Worm (Caenorhabditis elegans): ENCODE data around the gene nhr-187.

nhr-187 gene

ce11 chrV:3870359-3870758 is 7.6 kb upstream of the nhr-187 start (continued):
- TF ChIP-seq nhr-28 (tag; optimal IDR thresholded peaks at IDR 0.05) = no peak
- no peak for TF ChIP-seq aha-1 (tag; optimal IDR thresholded peaks at IDR 0.05)
- no peak for TF ChIP-seq hlh-17 (GFP tag; optimal IDR thresholded peaks at IDR 0.05; ENCODE audit: borderline replicate concordance)
- no peak for TF ChIP-seq elt-2 (tag; optimal IDR thresholded peaks at IDR 0.05)
- peak; percentile 18 for TF ChIP-seq xbp-1 (tag; optimal IDR thresholded peaks at IDR 0.05)
- TF ChIP-seq mep-1 (tag; optimal IDR thresholded peaks at IDR 0.05) = peak; percentile 8
- TF ChIP-seq lsy-2 (tag; optimal IDR thresholded peaks at IDR 0.05) = peak in 1 of 2 experiments; percentile 53
- TF ChIP-seq unc-62 (GFP tag; optimal IDR thresholded peaks at IDR 0.05) = no peak
- TF ChIP-seq F16B12.6 (tag; optimal IDR thresholded peaks at IDR 0.05) = no peak
- peak; percentile 37 for TF ChIP-seq lin-14 (GFP tag; optimal IDR thresholded peaks at IDR 0.05)
- peak; percentile 10 for TF ChIP-seq ceh-8 (GFP tag; optimal IDR thresholded peaks at IDR 0.05)
- TF ChIP-seq nhr-11 (tag; optimal IDR thresholded peaks at IDR 0.05) = peak; percentile 76
- TF ChIP-seq zag-1 (tag; optimal IDR thresholded peaks at IDR 0.05) = no peak
- no peak for TF ChIP-seq nhr-12 (tag; optimal IDR thresholded peaks at IDR 0.05)
- peak; percentile 63 for TF ChIP-seq swsn-7 (tag; optimal IDR thresholded peaks at IDR 0.05)
- no peak for TF ChIP-seq efl-3 (GFP tag; optimal IDR thresholded peaks at IDR 0.05)
- TF ChIP-seq nhr-47 (tag; optimal IDR thresholded peaks at IDR 0.05) = peak; percentile 90
- TF ChIP-seq irx-1 (tag; optimal IDR thresholded peaks at IDR 0.05) = peak; percentile 22
- no peak for TF ChIP-seq alr-1 (tag; optimal IDR thresholded peaks at IDR 0.05; ENCODE audit: borderline replicate concordance)
- no peak for TF ChIP-seq nhr-76 (tag; optimal IDR thresholded peaks at IDR 0.05)
- no peak for TF ChIP-seq C34B4.2 (tag; optimal IDR thresholded peaks at IDR 0.05)
- TF ChIP-seq elt-3 (tag; optimal IDR thresholded peaks at IDR 0.05) = no peak
- no peak for TF ChIP-seq jun-1 (tag; optimal IDR thresholded peaks at IDR 0.05)
- TF ChIP-seq mef-2 (tag; optimal IDR thresholded peaks at IDR 0.05) = peak; percentile 48
- no peak for TF ChIP-seq nhr-90 (tag; optimal IDR thresholded peaks at IDR 0.05; ENCODE audit: poor library complexity)
- no peak for TF ChIP-seq skn-1 (tag; optimal IDR thresholded peaks at IDR 0.05)
- no peak for TF ChIP-seq ztf-11 (tag; optimal IDR thresholded peaks at IDR 0.05)
- no peak for TF ChIP-seq lin-35 (GFP tag; optimal IDR thresholded peaks at IDR 0.05)
- TF ChIP-seq unc-130 (tag; optimal IDR thresholded peaks at IDR 0.05) = no peak
- no peak for TF ChIP-seq dpl-1 (GFP tag; optimal IDR thresholded peaks at IDR 0.05)
- TF ChIP-seq Y116A8C.19 (tag; optimal IDR thresholded peaks at IDR 0.05; ENCODE audit: borderline replicate concordance) = no peak
- TF ChIP-seq rnt-1 (tag; optimal IDR thresholded peaks at IDR 0.05) = no peak
- peak; percentile 91 for TF ChIP-seq nhr-71 (tag; optimal IDR thresholded peaks at IDR 0.05)
- no peak for TF ChIP-seq grh-1 (GFP tag; IDR thresholded peaks at IDR 0.05)
- TF ChIP-seq pag-3 (tag; optimal IDR thresholded peaks at IDR 0.05; ENCODE audit: borderline replicate concordance, insufficient read depth) = no peak
- no peak for TF ChIP-seq tbx-2 (tag; optimal IDR thresholded peaks at IDR 0.05)
- TF ChIP-seq snpc-4 (tag; optimal IDR thresholded peaks at IDR 0.05) = no peak
- no peak for TF ChIP-seq unc-98 (GFP tag; IDR thresholded peaks at IDR 0.05)
- no peak for TF ChIP-seq nhr-237 (tag; optimal IDR thresholded peaks at IDR 0.05)
- no peak for TF ChIP-seq nhr-84 (tag; optimal IDR thresholded peaks at IDR 0.05)
- no peak for TF ChIP-seq pqm-1 (tag; optimal IDR thresholded peaks at IDR 0.05)
- no peak for TF ChIP-seq efl-1 (optimal IDR thresholded peaks at IDR 0.05)
- TF ChIP-seq efl-1 (GFP tag; optimal IDR thresholded peaks at IDR 0.05 in 1 of 2) = no peak
- TF ChIP-seq nhr-77 (tag; optimal IDR thresholded peaks at IDR 0.05) = no peak
- no peak for TF ChIP-seq ces-1 (GFP tag; optimal IDR thresholded peaks at IDR 0.05)
- TF ChIP-seq unc-30 (tag; optimal IDR thresholded peaks at IDR 0.05) = no peak
- TF ChIP-seq unc-86 (tag; optimal IDR thresholded peaks at IDR 0.05) = no peak
- no peak for TF ChIP-seq ets-5 (GFP tag; IDR thresholded peaks at IDR 0.05)
- TF ChIP-seq zip-4 (GFP tag; optimal IDR thresholded peaks at IDR 0.05) = no peak

Data from whole organism, L1 larva.